Fruit fly (Drosophila melanogaster): ENCODE results near the gene Fhos.

Fhos gene

DNA sequence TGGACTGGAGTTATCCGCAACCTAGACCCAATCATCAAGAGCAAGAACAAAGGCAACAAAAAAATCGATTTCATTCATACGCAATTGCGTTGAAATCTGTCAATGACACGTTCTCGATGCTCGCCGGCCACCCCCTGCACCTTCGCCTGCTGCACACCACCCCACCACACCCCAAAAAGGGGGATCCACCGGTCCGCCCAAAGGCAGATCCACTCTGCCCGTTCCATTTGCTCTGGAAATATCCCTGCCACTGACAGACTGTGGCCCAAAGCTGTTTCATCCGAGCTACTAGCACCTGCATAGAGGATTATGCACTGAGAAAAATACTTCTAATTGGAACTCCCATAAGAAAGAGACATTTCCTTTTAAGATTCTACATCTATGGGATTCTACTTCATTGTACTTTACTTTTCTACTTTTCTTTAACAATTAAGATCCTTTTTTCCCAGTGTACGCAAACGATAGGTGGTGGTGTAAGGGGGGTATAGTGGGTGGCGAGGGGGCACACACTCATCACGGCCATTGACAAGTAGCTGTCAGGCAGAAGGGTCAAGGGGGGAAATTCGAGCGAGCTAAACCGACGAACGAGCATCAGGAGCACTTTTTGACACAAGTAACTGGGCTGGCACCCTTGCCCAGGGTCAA, 70.4 kb downstream of the Fhos start (continued):
- no peak for TF ChIP-seq CG12236 (GFP tag; optimal IDR thresholded peaks at IDR 0.05)
- peak; percentile 7 for TF ChIP-seq Chrac-16 (GFP tag; optimal IDR thresholded peaks at IDR 0.05)
- 0 out of 2 replicates have a peak, but pooled peaks have one; percentile 12 for TF ChIP-seq CG9932 (GFP tag; IDR thresholded peaks at IDR 0.05)
- peak; percentile 20 for TF ChIP-seq CG5245 (GFP tag; optimal IDR thresholded peaks at IDR 0.05)
- TF ChIP-seq pho (GFP tag; optimal IDR thresholded peaks at IDR 0.05): no peak
- TF ChIP-seq CG9609 (GFP tag; optimal IDR thresholded peaks at IDR 0.05): no peak
- no peak for TF ChIP-seq sima (GFP tag; optimal IDR thresholded peaks at IDR 0.05)
- no peak for TF ChIP-seq CG12744 (GFP tag; optimal IDR thresholded peaks at IDR 0.05)
- no peak for TF ChIP-seq klu (GFP tag; IDR thresholded peaks at IDR 0.05)
- TF ChIP-seq gt (GFP tag; IDR thresholded peaks at IDR 0.05): no peak
- TF ChIP-seq CG10209 (GFP tag; optimal IDR thresholded peaks at IDR 0.05): peak; percentile 56
- no peak for TF ChIP-seq sr (GFP tag; IDR thresholded peaks at IDR 0.05)
- TF ChIP-seq dm (GFP tag; optimal IDR thresholded peaks at IDR 0.05): no peak
- TF ChIP-seq CG18764 (GFP tag; optimal IDR thresholded peaks at IDR 0.05): no peak
- peak; percentile 34; the same call in 1 of the 3 replicates for TF ChIP-seq croc (GFP tag; conservative IDR thresholded peaks at IDR 0.05)
- TF ChIP-seq Kr (GFP tag; optimal IDR thresholded peaks at IDR 0.05): no peak
- no peak for TF ChIP-seq CG16863 (GFP tag; optimal IDR thresholded peaks at IDR 0.05)
- TF ChIP-seq Hr3 (GFP tag; optimal IDR thresholded peaks at IDR 0.05): peak; percentile 44
- no peak for TF ChIP-seq Atf-2 (GFP tag; optimal IDR thresholded peaks at IDR 0.05)
- TF ChIP-seq CG9876 (GFP tag; optimal IDR thresholded peaks at IDR 0.05): no peak
- TF ChIP-seq CG31441 (GFP tag; IDR thresholded peaks at IDR 0.05): peak; percentile 42
- peak; percentile 23; the same call in 1 of the 3 replicates for TF ChIP-seq so (GFP tag; IDR thresholded peaks at IDR 0.05)
- no peak for TF ChIP-seq CG7987 (GFP tag; optimal IDR thresholded peaks at IDR 0.05)
- TF ChIP-seq Lim3 (GFP tag; IDR thresholded peaks at IDR 0.05): no peak
- TF ChIP-seq Dad (GFP tag; optimal IDR thresholded peaks at IDR 0.05): no peak
- TF ChIP-seq al (GFP tag; IDR thresholded peaks at IDR 0.05): no peak
- no peak for TF ChIP-seq unc-4 (GFP tag; IDR thresholded peaks at IDR 0.05; ENCODE audit: partially characterized antibody)
- no peak for TF ChIP-seq CG2875 (GFP tag; optimal IDR thresholded peaks at IDR 0.05)
- TF ChIP-seq Fer2 (tag; optimal IDR thresholded peaks at IDR 0.05): no peak
- TF ChIP-seq CG10147 (GFP tag; optimal IDR thresholded peaks at IDR 0.05): peak; percentile 11
- TF ChIP-seq dpn (GFP tag; optimal IDR thresholded peaks at IDR 0.05): peak; percentile 3 to 48
- no peak for TF ChIP-seq CG15479 (GFP tag; optimal IDR thresholded peaks at IDR 0.05)
- TF ChIP-seq CG3163 (GFP tag; optimal IDR thresholded peaks at IDR 0.05): no peak
- TF ChIP-seq CG13296 (GFP tag; optimal IDR thresholded peaks at IDR 0.05): no peak
- peak; percentile 57; the same call in 1 of the 2 replicates for TF ChIP-seq HLH3B (GFP tag; IDR thresholded peaks at IDR 0.05)
- TF ChIP-seq CG12219 (GFP tag; optimal IDR thresholded peaks at IDR 0.05): peak; percentile 32
- TF ChIP-seq zfh2 (GFP tag; optimal IDR thresholded peaks at IDR 0.05): no peak
- no peak for TF ChIP-seq dati (GFP tag; IDR thresholded peaks at IDR 0.05)
- no peak for TF ChIP-seq ab (GFP tag; optimal IDR thresholded peaks at IDR 0.05)
- no peak for TF ChIP-seq Hmr (GFP tag; optimal IDR thresholded peaks at IDR 0.05)
- TF ChIP-seq CG2678 (tag; optimal IDR thresholded peaks at IDR 0.05): peak; percentile 29
- TF ChIP-seq CG12299 (tag; optimal IDR thresholded peaks at IDR 0.05): no peak
- TF ChIP-seq Scr (GFP tag; IDR thresholded peaks at IDR 0.05; ENCODE audit: partially characterized antibody): no peak
- no peak for TF ChIP-seq stwl (tag; optimal IDR thresholded peaks at IDR 0.05)
- no peak for TF ChIP-seq CG6175 (GFP tag; IDR thresholded peaks at IDR 0.05)
- peak; percentile 51 for TF ChIP-seq PHDP (tag; optimal IDR thresholded peaks at IDR 0.05)
- TF ChIP-seq Trl (optimal IDR thresholded peaks at IDR 0.05): no peak
- TF ChIP-seq Trl (GFP tag; optimal IDR thresholded peaks at IDR 0.05): no peak
- peak; percentile 31 for TF ChIP-seq CG7839 (tag; optimal IDR thresholded peaks at IDR 0.05)
- TF ChIP-seq Hey (tag; optimal IDR thresholded peaks at IDR 0.05): no peak
- no peak for TF ChIP-seq Deaf1 (tag; optimal IDR thresholded peaks at IDR 0.05)

All from whole organism, embryonic.